Worm (Caenorhabditis elegans) whole organism, L1 larva: ENCODE data around the gene cyp-33E1.

ENCODE experiments used
- aly-2 ChIP-seq: fragments of 150-350 bp; optimal IDR thresholded peaks from 2 replicates; lab custom pipeline; 2014; ENCODE audit warnings: missing biosample characterization, missing genetic modification characterization
- ama-1 ChIP-seq: fragments of 150-350 bp; optimal IDR thresholded peaks from 2 replicates; lab custom pipeline; 2014
- ceh-63 ChIP-seq: fragments of 200-800 bp; sonication (Bioruptor generic); optimal IDR thresholded peaks from 2 replicates; lab custom pipeline; 2018; ENCODE audit warnings: mild to moderate bottlenecking, missing genetic modification characterization, missing compliant biosample characterization
- dpl-1 ChIP-seq, 3 experiments: fragments of 150-350 bp in 2 of 3; sonication (generic microtip) in 1 of 3; optimal IDR thresholded peaks; 2 replicates each; lab custom pipeline; 2014 to 2017; ENCODE audit warnings: missing biosample characterization in 3 of 3, missing genetic modification characterization in 3 of 3, missing genetic modification reagents in 3 of 3
- efl-1 ChIP-seq, 4 experiments: fragments of 150-350 bp; optimal IDR thresholded peaks in 3 of 4; peaks in 1 of 4; 1 replicate in 1 of 4; 2 replicates in 3 of 4; lab custom pipeline; 2014; ENCODE audit warnings: missing biosample characterization in 2 of 4, missing genetic modification characterization in 2 of 4, missing genetic modification reagents in 2 of 4
- egl-27 ChIP-seq, 2 experiments: fragments of 150-350 bp in 1 of 2; sonication (generic microtip); optimal IDR thresholded peaks; 3 replicates each; lab custom pipeline; 2017 to 2018; ENCODE audit warnings: missing biosample characterization in 2 of 2, missing genetic modification characterization in 2 of 2, missing genetic modification reagents in 2 of 2
- elt-2 ChIP-seq: sonication (generic microtip); optimal IDR thresholded peaks from 2 replicates; lab custom pipeline; 2016; ENCODE audit warnings: missing genetic modification characterization, mild to moderate bottlenecking, inconsistent platforms, missing compliant biosample characterization, missing genetic modification reagents
- jun-1 ChIP-seq: fragments of 150-350 bp; optimal IDR thresholded peaks from 2 replicates; lab custom pipeline; 2014; ENCODE audit warnings: missing biosample characterization, missing genetic modification reagents, missing genetic modification characterization
- lin-14 ChIP-seq: fragments of 200-800 bp; sonication (Bioruptor generic); optimal IDR thresholded peaks from 2 replicates; lab custom pipeline; 2018; ENCODE audit warnings: mild to moderate bottlenecking, missing genetic modification characterization, moderate library complexity, missing compliant biosample characterization
- mep-1 ChIP-seq: fragments of 150-350 bp; optimal IDR thresholded peaks from 2 replicates; lab custom pipeline; 2014; ENCODE audit warnings: missing biosample characterization, missing genetic modification characterization
- nhr-237 ChIP-seq: fragments of 150-350 bp; optimal IDR thresholded peaks from 2 replicates; lab custom pipeline; 2014; ENCODE audit warnings: missing biosample characterization, missing genetic modification characterization
- pax-3 ChIP-seq: fragments of 200-800 bp; sonication (Bioruptor generic); optimal IDR thresholded peaks from 2 replicates; lab custom pipeline; 2018; ENCODE audit warnings: mild to moderate bottlenecking, missing genetic modification characterization, moderate library complexity, missing compliant biosample characterization
- skn-1 ChIP-seq: fragments of 150-350 bp; optimal IDR thresholded peaks from 2 replicates; lab custom pipeline; 2014; ENCODE audit warnings: missing biosample characterization, missing genetic modification characterization
- tbx-2 ChIP-seq: sonication (generic microtip); optimal IDR thresholded peaks from 2 replicates; lab custom pipeline; 2016; ENCODE audit warnings: missing genetic modification characterization, missing compliant biosample characterization

ce11 chrIV:8618698-8619097, 29.7 kb downstream of the cyp-33E1 start, which contains the start of gene F42A9.8:
- TF ChIP-seq egl-27 (tag; optimal IDR thresholded peaks at IDR 0.05; lab: Kevin White, UChicago) (no peak), tbx-2 (tag; lab: Kevin White, UChicago) (no peak), dpl-1 (GFP tag; optimal IDR thresholded peaks at IDR 0.05; lab: Kevin White, UChicago) (peak in 1 of 3 experiments; percentile 30), mep-1 (tag; lab: Kevin White, UChicago) (peak; percentile 21), lin-14 (peak; percentile 42), pax-3 (tag; lab: Kevin White, UChicago) (no peak), aly-2 (tag; lab: Kevin White, UChicago) (no peak), skn-1 (tag; lab: Kevin White, UChicago) (no peak), ama-1 (no peak), jun-1 (tag; lab: Kevin White, UChicago) (no peak), ceh-63 (GFP tag; lab: Kevin White, UChicago) (no peak), nhr-237 (tag; lab: Kevin White, UChicago) (no peak), efl-1 (optimal IDR thresholded peaks at IDR 0.05; lab: Kevin White, UChicago) (peak; percentile 25 to 26), efl-1 (GFP tag; optimal IDR thresholded peaks at IDR 0.05 in 1 of 2; lab: Kevin White, UChicago) (peak; percentile 39 to 85), elt-2 (no peak)
